Worm (Caenorhabditis elegans) whole organism, early embryonic: ENCODE results near the gene pqn-63.

Experiments used
- B0310.2 ChIP-seq: sonication (generic microtip); optimal IDR thresholded peaks from 2 replicates; lab custom pipeline; 2016; ENCODE audit warnings: mild to moderate bottlenecking, missing genetic modification characterization, missing compliant biosample characterization
- F13C5.2 ChIP-seq: sonication (generic microtip); optimal IDR thresholded peaks from 2 replicates; lab custom pipeline; 2017; ENCODE audit warnings: mild to moderate bottlenecking, missing genetic modification characterization, inconsistent platforms, missing compliant biosample characterization
- aly-1 ChIP-seq: sonication (generic microtip); optimal IDR thresholded peaks from 2 replicates; lab custom pipeline; 2016; ENCODE audit warnings: missing genetic modification characterization, missing compliant biosample characterization
- ama-1 ChIP-seq: fragments of 150-350 bp; optimal IDR thresholded peaks from 2 replicates; lab custom pipeline; 2014
- ceh-13 ChIP-seq: fragments of 200-800 bp; sonication (Bioruptor generic); optimal IDR thresholded peaks from 2 replicates; lab custom pipeline; 2018; ENCODE audit warnings: mild to moderate bottlenecking, missing genetic modification characterization, missing compliant biosample characterization
- ceh-36 ChIP-seq: sonication (generic microtip); optimal IDR thresholded peaks from 2 replicates; lab custom pipeline; 2016; ENCODE audit warnings: missing genetic modification characterization, inconsistent platforms, missing compliant biosample characterization
- ets-7 ChIP-seq: sonication (generic microtip); optimal IDR thresholded peaks from 2 replicates; lab custom pipeline; 2016; ENCODE audit warnings: missing genotype, missing genetic modification characterization, missing compliant biosample characterization
- flt-1 ChIP-seq: fragments of 200-800 bp; sonication (Bioruptor generic); IDR thresholded peaks from 2 replicates; pipeline ENCODE4 v1.3.6; 2022; ENCODE audit warnings: missing genetic modification characterization, missing compliant biosample characterization
- hmbx-1 ChIP-seq: sonication (generic microtip); optimal IDR thresholded peaks from 2 replicates; lab custom pipeline; 2016; ENCODE audit warnings: mild to moderate bottlenecking, missing genetic modification characterization, missing compliant biosample characterization
- hmg-4 ChIP-seq: fragments of 200-800 bp; sonication (Bioruptor generic); optimal IDR thresholded peaks from 2 replicates; lab custom pipeline; 2018; ENCODE audit warnings: mild to moderate bottlenecking, missing genetic modification characterization, missing compliant biosample characterization
- hnd-1 ChIP-seq: sonication (generic microtip); optimal IDR thresholded peaks from 2 replicates; lab custom pipeline; 2016; ENCODE audit warnings: missing genetic modification characterization, missing compliant biosample characterization
- pes-1 ChIP-seq: fragments of 200-800 bp; sonication (Bioruptor generic); IDR thresholded peaks from 2 replicates; pipeline ENCODE4 v1.3.6; 2022; ENCODE audit warnings: missing genetic modification reagents, missing genetic modification characterization, missing compliant biosample characterization
- scrt-1 ChIP-seq: fragments of 200-800 bp; sonication (Bioruptor generic); IDR thresholded peaks from 2 replicates; pipeline ENCODE4 v1.3.6; 2022; ENCODE audit warnings: missing genetic modification characterization, missing compliant biosample characterization
- sea-1 ChIP-seq: fragments of 200-800 bp; sonication (Bioruptor generic); conservative IDR thresholded peaks from 2 replicates; pipeline ENCODE4 v1.3.6; 2022; ENCODE audit warnings: missing genetic modification characterization, missing compliant biosample characterization
- tbx-11 ChIP-seq: fragments of 200-800 bp; sonication (Bioruptor generic); IDR thresholded peaks from 2 replicates; pipeline ENCODE4 v1.3.6; 2022; ENCODE audit warnings: missing genetic modification characterization, missing compliant biosample characterization
- tbx-37 ChIP-seq: fragments of 200-800 bp; sonication (Bioruptor generic); conservative IDR thresholded peaks from 2 replicates; pipeline ENCODE4 v1.3.6; 2022; ENCODE audit warnings: missing genetic modification reagents, missing genetic modification characterization, missing compliant biosample characterization
- tra-4 ChIP-seq: sonication (generic microtip); optimal IDR thresholded peaks from 2 replicates; lab custom pipeline; 2017; ENCODE audit warnings: missing genetic modification characterization, missing compliant biosample characterization

pqn-63 gene

ce11 chrV:9582594-9583322 is 33.1 kb upstream of the pqn-63 start, which contains the start of gene rtfo-1:
rtfo-1 (minus strand) TSS chrV:9582644.
- TF ChIP-seq flt-1 (GFP tag; lab: Robert Waterston, UW) (peak; percentile 50; the same call in 1 of the 2 replicates), hnd-1 (tag; lab: Kevin White, UChicago) (peak; percentile 6), tbx-37 (GFP tag; lab: Robert Waterston, UW) (peak; percentile 62), ceh-36 (tag; lab: Kevin White, UChicago) (peak; percentile 39), scrt-1 (peak; percentile 41; the same call in 1 of the 2 replicates), hmg-4 (no peak), tbx-11 (GFP tag; lab: Robert Waterston, UW) (peak; percentile 14; the same call in 1 of the 2 replicates), ceh-13 (GFP tag; lab: Kevin White, UChicago) (peak; percentile 42), F13C5.2 (peak; percentile 79), hmbx-1 (tag; lab: Kevin White, UChicago) (no peak)

DNA sequence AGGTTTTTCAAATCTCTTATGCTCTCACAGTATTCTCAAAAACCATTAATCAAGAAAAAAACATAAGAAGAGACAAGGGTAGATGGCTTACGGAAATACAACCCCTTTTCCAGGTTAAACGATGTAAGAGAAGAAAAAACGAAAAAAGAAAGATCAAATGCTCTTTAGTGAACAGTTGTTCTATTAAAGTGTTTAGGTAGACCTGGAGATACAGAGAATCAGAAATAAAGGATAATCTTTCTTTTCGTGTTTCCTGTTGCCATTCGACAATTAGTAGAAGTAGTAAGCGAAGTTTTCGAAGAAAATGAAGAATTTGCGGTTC is 32.5 kb upstream of the pqn-63 start, which contains the start of gene K09G1.1:
K09G1.1 (plus strand) TSS at position 223 of the 322 bp plus-strand sequence.
- TF ChIP-seq ceh-36 (tag; lab: Kevin White, UChicago) (no peak), ceh-13 (GFP tag; lab: Kevin White, UChicago) (no peak), aly-1 (tag; lab: Kevin White, UChicago) (no peak), hnd-1 (tag; lab: Kevin White, UChicago) (no peak), scrt-1 (no peak), pes-1 (GFP tag; lab: Robert Waterston, UW) (no peak)

DNA sequence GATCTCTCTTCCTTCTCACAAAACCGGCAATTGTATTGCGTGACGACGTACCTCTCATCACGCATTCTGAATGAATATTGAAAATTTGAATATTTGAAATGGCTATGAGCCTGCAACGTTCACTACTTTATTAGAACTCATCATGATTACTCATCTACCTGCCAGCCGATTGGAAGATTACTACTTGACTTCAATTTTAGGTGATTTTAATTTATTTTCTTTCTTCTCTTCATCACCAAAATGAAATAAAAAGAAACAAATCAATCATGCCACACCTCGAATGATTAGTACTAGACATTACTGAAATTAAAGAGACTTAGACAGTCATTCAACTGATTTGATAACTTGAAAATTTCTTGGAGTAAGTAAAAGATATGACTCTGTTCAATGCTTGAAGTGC is 31.6 kb upstream of the pqn-63 start:
- TF ChIP-seq ets-7 (tag; lab: Kevin White, UChicago) (no peak), hmg-4 (no peak), tra-4 (no peak), tbx-37 (GFP tag; lab: Robert Waterston, UW) (no peak), tbx-11 (GFP tag; lab: Robert Waterston, UW) (no peak), ceh-13 (GFP tag; lab: Kevin White, UChicago) (no peak), sea-1 (no peak), pes-1 (GFP tag; lab: Robert Waterston, UW) (no peak), ama-1 (no peak), hnd-1 (tag; lab: Kevin White, UChicago) (no peak), scrt-1 (no peak), B0310.2 (tag; lab: Kevin White, UChicago) (no peak), ceh-36 (tag; lab: Kevin White, UChicago) (no peak), hmbx-1 (tag; lab: Kevin White, UChicago) (no peak), aly-1 (tag; lab: Kevin White, UChicago) (no peak), flt-1 (GFP tag; lab: Robert Waterston, UW) (no peak), F13C5.2 (no peak)

- TF ChIP-seq ceh-13 (GFP tag; lab: Kevin White, UChicago) (no peak), F13C5.2 (no peak), sea-1 (no peak), tbx-37 (GFP tag; lab: Robert Waterston, UW) (no peak), aly-1 (tag; lab: Kevin White, UChicago) (no peak), pes-1 (GFP tag; lab: Robert Waterston, UW) (no peak), hmg-4 (no peak), B0310.2 (tag; lab: Kevin White, UChicago) (no peak), ets-7 (tag; lab: Kevin White, UChicago) (no peak), ama-1 (no peak)
Observed at ce11 chrV:9587619-9588018, 28.2 kb upstream of the pqn-63 start.

ce11 chrV:9588574-9588973 is 27.3 kb upstream of the pqn-63 start:
- TF ChIP-seq sea-1 = no peak
- no peak for TF ChIP-seq hnd-1 (tag; lab: Kevin White, UChicago)
- TF ChIP-seq tra-4 = no peak
- no peak for TF ChIP-seq scrt-1
- TF ChIP-seq ama-1 = no peak
- TF ChIP-seq B0310.2 (tag; lab: Kevin White, UChicago) = no peak
- no peak for TF ChIP-seq F13C5.2
- TF ChIP-seq flt-1 (GFP tag; lab: Robert Waterston, UW) = no peak
- no peak for TF ChIP-seq tbx-11 (GFP tag; lab: Robert Waterston, UW)
- TF ChIP-seq aly-1 (tag; lab: Kevin White, UChicago) = no peak
- no peak for TF ChIP-seq ceh-36 (tag; lab: Kevin White, UChicago)
- no peak for TF ChIP-seq ceh-13 (GFP tag; lab: Kevin White, UChicago)
- no peak for TF ChIP-seq tbx-37 (GFP tag; lab: Robert Waterston, UW)
- no peak for TF ChIP-seq ets-7 (tag; lab: Kevin White, UChicago)
- no peak for TF ChIP-seq hmbx-1 (tag; lab: Kevin White, UChicago)
- TF ChIP-seq pes-1 (GFP tag; lab: Robert Waterston, UW) = no peak
- no peak for TF ChIP-seq hmg-4

DNA sequence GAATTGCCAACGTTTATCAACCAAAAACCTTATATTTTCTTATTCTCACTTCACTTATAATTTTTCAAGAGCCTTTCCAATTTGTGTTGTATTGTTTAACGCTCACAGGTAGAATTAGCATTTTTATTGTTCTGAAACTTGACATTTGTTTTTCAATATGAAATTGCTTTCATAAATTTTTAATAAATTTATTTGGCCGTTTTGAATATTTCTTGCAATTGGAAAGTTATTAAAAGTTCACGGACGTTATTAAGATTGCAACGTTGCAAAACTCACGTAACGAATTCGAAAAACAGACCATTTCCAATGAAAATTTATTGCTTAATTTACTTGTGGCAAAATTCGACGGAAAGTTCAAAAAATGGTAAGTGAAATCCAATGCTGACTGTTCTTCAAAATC is 25.5 kb upstream of the pqn-63 start, which contains the start of gene K09G1.2:
K09G1.2 (plus strand) TSS at position 301 of the 400 bp plus-strand sequence.
- TF ChIP-seq F13C5.2 = no peak
- no peak for TF ChIP-seq aly-1 (tag; lab: Kevin White, UChicago)
- TF ChIP-seq tbx-37 (GFP tag; lab: Robert Waterston, UW) = no peak
- no peak for TF ChIP-seq flt-1 (GFP tag; lab: Robert Waterston, UW)
- TF ChIP-seq ceh-13 (GFP tag; lab: Kevin White, UChicago) = no peak
- no peak for TF ChIP-seq ets-7 (tag; lab: Kevin White, UChicago)
- no peak for TF ChIP-seq tra-4

ce11 chrV:9603488-9603887 is 12.3 kb upstream of the pqn-63 start:
- TF ChIP-seq pes-1 (GFP tag; lab: Robert Waterston, UW) = 0 out of 2 replicates have a peak, but pooled peaks have one; percentile 47

DNA sequence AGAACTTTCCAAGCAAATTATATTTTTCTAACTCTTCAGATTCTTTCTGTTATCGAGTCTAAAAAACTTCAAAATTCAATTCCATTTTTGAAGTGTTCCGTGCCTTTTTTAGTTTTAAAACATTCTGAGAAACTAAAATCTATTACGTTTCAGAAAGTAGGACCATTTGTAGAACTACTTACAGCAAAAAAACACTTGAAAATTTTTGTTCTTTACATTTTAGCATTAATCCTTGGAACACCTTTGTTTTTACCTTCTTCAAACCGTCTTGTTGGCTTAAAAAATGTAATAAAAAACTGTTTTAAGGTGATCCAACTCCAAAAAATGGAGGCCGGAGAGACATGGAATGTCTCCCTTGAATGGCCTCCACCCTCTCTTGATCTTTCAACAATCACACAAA is 7.6 kb upstream of the pqn-63 start, which contains the start of gene dop-2:
dop-2 (plus strand) TSS at position 301 of the 400 bp plus-strand sequence.
- TF ChIP-seq pes-1 (GFP tag; lab: Robert Waterston, UW) = no peak
- TF ChIP-seq scrt-1 = no peak
- TF ChIP-seq tra-4 = no peak
- TF ChIP-seq flt-1 (GFP tag; lab: Robert Waterston, UW) = no peak
- no peak for TF ChIP-seq ceh-36 (tag; lab: Kevin White, UChicago)
- TF ChIP-seq ceh-13 (GFP tag; lab: Kevin White, UChicago) = no peak
- TF ChIP-seq hnd-1 (tag; lab: Kevin White, UChicago) = no peak
